Fruit fly (Drosophila melanogaster): ENCODE results near the gene Pdp1.
A peak's percentile ranks its signal among the peaks of the same experiment; 100 is the strongest.

Pdp1 gene

dm6 chr3L:7847656-7848252 lies 19.4 kb downstream of the Pdp1 start (continued):
- TF ChIP-seq chn (GFP tag; optimal IDR thresholded peaks at IDR 0.05) (no peak), mirr (GFP tag; optimal IDR thresholded peaks at IDR 0.05) (no peak), CG2889 (GFP tag; IDR thresholded peaks at IDR 0.05) (no peak), Dp (GFP tag; optimal IDR thresholded peaks at IDR 0.05) (no peak), CG1233 (GFP tag; optimal IDR thresholded peaks at IDR 0.05) (no peak), shn (GFP tag; optimal IDR thresholded peaks at IDR 0.05) (no peak), Hr78 (GFP tag; optimal IDR thresholded peaks at IDR 0.05) (no peak), CG10267 (tag; optimal IDR thresholded peaks at IDR 0.05) (no peak), jing (GFP tag; optimal IDR thresholded peaks at IDR 0.05) (no peak), CG34376 (GFP tag; optimal IDR thresholded peaks at IDR 0.05) (no peak), Dref (GFP tag; IDR thresholded peaks at IDR 0.05) (no peak), crol (GFP tag; IDR thresholded peaks at IDR 0.05) (peak; percentile 23; the same call in 1 of the 2 replicates), eve (GFP tag; optimal IDR thresholded peaks at IDR 0.05) (no peak), slou (GFP tag; optimal IDR thresholded peaks at IDR 0.05) (no peak), CG31365 (tag; optimal IDR thresholded peaks at IDR 0.05) (no peak), CG1602 (GFP tag; optimal IDR thresholded peaks at IDR 0.05) (no peak), otp (GFP tag; IDR thresholded peaks at IDR 0.05) (no peak), CHES-1-like (GFP tag; optimal IDR thresholded peaks at IDR 0.05) (no peak), ERR (GFP tag; optimal IDR thresholded peaks at IDR 0.05) (no peak), crp (GFP tag; optimal IDR thresholded peaks at IDR 0.05) (no peak), GATAe (GFP tag; conservative IDR thresholded peaks at IDR 0.05) (no peak), CG14667 (GFP tag; IDR thresholded peaks at IDR 0.05) (no peak), CG12769 (tag; optimal IDR thresholded peaks at IDR 0.05) (no peak), abd-A (tag; optimal IDR thresholded peaks at IDR 0.05) (peak; percentile 54), Fer2 (tag; optimal IDR thresholded peaks at IDR 0.05) (no peak), so (GFP tag; IDR thresholded peaks at IDR 0.05) (no peak), sd (tag; optimal IDR thresholded peaks at IDR 0.05) (peak; percentile 15), Trl (optimal IDR thresholded peaks at IDR 0.05) (peak; percentile 58 to 83), Trl (GFP tag; optimal IDR thresholded peaks at IDR 0.05) (no peak), tx (GFP tag; optimal IDR thresholded peaks at IDR 0.05) (no peak), CG8281 (tag; optimal IDR thresholded peaks at IDR 0.05) (no peak), caup (GFP tag; optimal IDR thresholded peaks at IDR 0.05; ENCODE audit: severe bottlenecking) (no peak), Nf-YC (tag; optimal IDR thresholded peaks at IDR 0.05) (no peak), Deaf1 (tag; optimal IDR thresholded peaks at IDR 0.05) (peak; percentile 83), CG10366 (GFP tag; IDR thresholded peaks at IDR 0.05) (no peak), odd (GFP tag; optimal IDR thresholded peaks at IDR 0.05) (no peak), CG6813 (GFP tag; optimal IDR thresholded peaks at IDR 0.05) (no peak), CG17612 (GFP tag; IDR thresholded peaks at IDR 0.05) (no peak), tup (GFP tag; optimal IDR thresholded peaks at IDR 0.05) (no peak), CG15011 (GFP tag; optimal IDR thresholded peaks at IDR 0.05) (no peak), CG18619 (GFP tag; optimal IDR thresholded peaks at IDR 0.05) (no peak), CG4854 (GFP tag; optimal IDR thresholded peaks at IDR 0.05) (no peak), onecut (GFP tag; IDR thresholded peaks at IDR 0.05) (no peak), fd102C (GFP tag; optimal IDR thresholded peaks at IDR 0.05) (no peak), CG31224 (GFP tag; IDR thresholded peaks at IDR 0.05) (no peak), CG8944 (GFP tag; optimal IDR thresholded peaks at IDR 0.05) (no peak), chif (GFP tag; optimal IDR thresholded peaks at IDR 0.05) (no peak), insv (GFP tag; optimal IDR thresholded peaks at IDR 0.05) (no peak), Lpt (GFP tag; optimal IDR thresholded peaks at IDR 0.05) (no peak), CG11504 (tag; optimal IDR thresholded peaks at IDR 0.05) (peak; percentile 5), CG13894 (tag; optimal IDR thresholded peaks at IDR 0.05) (peak; percentile 94)
